Worm (Caenorhabditis elegans): ENCODE data around the gene miro-1.
A peak's percentile ranks its signal among the peaks of the same experiment; 100 is the strongest.

Gene miro-1

ce11 chrIV:4755929-4756655 lies 40.5 kb upstream of the miro-1 start, which contains the start of the genes fbxb-77 and Y17G9B.11:
TSS of gene fbxb-77 (minus strand) at chrIV:4756157.
TSS of gene Y17G9B.11 (plus strand) at chrIV:4756605.
- no peak for TF ChIP-seq athp-1 (tag; optimal IDR thresholded peaks at IDR 0.05)
- TF ChIP-seq F52B5.7 (tag; optimal IDR thresholded peaks at IDR 0.05) = no peak
- TF ChIP-seq die-1 (tag; optimal IDR thresholded peaks at IDR 0.05) = no peak
- TF ChIP-seq F33H1.4 (GFP tag; IDR thresholded peaks at IDR 0.05) = no peak
- no peak for TF ChIP-seq madf-3 (GFP tag; IDR thresholded peaks at IDR 0.05)
- TF ChIP-seq cebp-2 (GFP tag; IDR thresholded peaks at IDR 0.05) = no peak
- no peak for TF ChIP-seq lin-40 (tag; optimal IDR thresholded peaks at IDR 0.05)

DNA sequence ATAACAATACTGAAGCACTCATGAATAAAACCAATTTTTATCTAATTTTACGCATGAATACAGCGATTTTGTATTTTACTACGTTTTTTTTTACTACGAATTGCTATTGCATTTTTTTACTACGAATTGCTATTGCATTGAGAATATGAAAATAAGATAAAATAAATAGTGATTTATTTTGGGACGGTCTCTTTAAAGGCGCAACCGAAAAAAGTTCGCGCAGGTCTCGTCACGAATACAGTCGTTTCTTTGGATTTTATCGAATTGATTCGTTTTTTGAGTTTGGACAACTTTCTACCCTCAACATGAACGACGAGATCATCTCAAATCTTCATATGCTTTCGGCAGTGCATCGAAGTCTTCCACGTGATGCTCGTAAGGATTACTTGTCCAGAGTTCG lies 36.2 kb upstream of the miro-1 start, which contains the start of gene Y17G9B.4:
Gene Y17G9B.4 (plus strand): TSS at position 306 of the 400 bp plus-strand sequence.
- TF ChIP-seq D2030.7 (GFP tag; IDR thresholded peaks at IDR 0.05) (peak; percentile 53), F49E8.2 (tag; optimal IDR thresholded peaks at IDR 0.05; ENCODE audit: insufficient read depth) (no peak), snpc-4 (GFP tag; optimal IDR thresholded peaks at IDR 0.05) (no peak), snpc-4 (tag; optimal IDR thresholded peaks at IDR 0.05) (peak in 2 of 4 experiments; percentile 25 to 52), lsl-1 (GFP tag; optimal IDR thresholded peaks at IDR 0.05) (peak; percentile 91), lin-35 (GFP tag; optimal IDR thresholded peaks at IDR 0.05) (no peak), F33H1.4 (GFP tag; IDR thresholded peaks at IDR 0.05) (peak; percentile 90), nhr-179 (tag; optimal IDR thresholded peaks at IDR 0.05) (no peak), madf-6 (GFP tag; IDR thresholded peaks at IDR 0.05) (peak; percentile 83), tbp1 (GFP tag; optimal IDR thresholded peaks at IDR 0.05) (peak; percentile 17), xnd-1 (tag; optimal IDR thresholded peaks at IDR 0.05) (peak; percentile 86), madf-8 (GFP tag; conservative IDR thresholded peaks at IDR 0.05) (peak; percentile 42)

DNA sequence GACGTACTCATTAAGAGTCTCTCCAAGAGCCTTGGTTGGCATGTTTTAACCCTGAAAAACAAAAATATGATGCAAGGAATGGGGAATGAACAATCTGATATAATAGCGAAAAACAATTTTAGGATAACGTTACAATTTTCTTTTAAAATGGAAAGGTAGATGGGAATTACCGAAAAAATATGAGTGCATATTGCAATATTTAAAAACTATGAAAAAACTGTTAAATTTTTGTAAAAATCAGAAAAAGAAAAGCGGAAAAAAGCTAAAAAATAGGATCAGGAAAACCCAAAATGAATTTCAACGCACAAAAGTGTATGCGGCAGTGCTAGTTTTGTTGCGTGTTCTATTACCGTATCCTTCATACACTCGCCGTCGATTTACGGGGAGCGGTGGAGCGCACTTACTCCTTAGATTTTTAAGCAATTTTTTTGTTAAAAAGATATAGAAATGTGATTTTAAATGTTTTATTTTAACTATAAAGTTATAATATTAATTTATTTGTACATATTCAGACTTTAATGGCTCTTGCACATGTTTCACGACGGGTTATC lies 34.2 kb upstream of the miro-1 start, which contains the start of the genes rpl-20 and Y17G9B.5:
Gene rpl-20 (minus strand): TSS at position 51 of the 551 bp plus-strand sequence.
Gene Y17G9B.5 (plus strand): TSS at position 513 of the 551 bp plus-strand sequence.
- peak; percentile 94 for TF ChIP-seq F52B5.7 (tag; optimal IDR thresholded peaks at IDR 0.05)
- peak; percentile 99 for TF ChIP-seq nhr-80 (tag; optimal IDR thresholded peaks at IDR 0.05)
- TF ChIP-seq Y95B8A.8 (GFP tag; IDR thresholded peaks at IDR 0.05) = peak; percentile 100
- TF ChIP-seq hrde-1 (tag; optimal IDR thresholded peaks at IDR 0.05; ENCODE audit: borderline replicate concordance) = peak; percentile 97
- TF ChIP-seq sptf-2 (GFP tag; optimal IDR thresholded peaks at IDR 0.05) = peak; percentile 84
- TF ChIP-seq lin-54 (GFP tag; optimal IDR thresholded peaks at IDR 0.05) = peak; percentile 99
- TF ChIP-seq egrh-3 (GFP tag; IDR thresholded peaks at IDR 0.05) = peak; percentile 82
- TF ChIP-seq dox-1 (GFP tag; IDR thresholded peaks at IDR 0.05) = peak; percentile 100
- TF ChIP-seq nhr-27 (tag; optimal IDR thresholded peaks at IDR 0.05) = peak; percentile 96
- TF ChIP-seq hmg-20 (GFP tag; IDR thresholded peaks at IDR 0.05) = peak; percentile 98
- TF ChIP-seq dpl-1 (GFP tag; optimal IDR thresholded peaks at IDR 0.05) = peak; percentile 96
- TF ChIP-seq hlh-26 (GFP tag; conservative IDR thresholded peaks at IDR 0.05) = no peak
- no peak for TF ChIP-seq sdz-38 (tag; optimal IDR thresholded peaks at IDR 0.05)
- peak; percentile 98 for TF ChIP-seq egl-44 (GFP tag; IDR thresholded peaks at IDR 0.05)
- TF ChIP-seq nhr-90 (tag; optimal IDR thresholded peaks at IDR 0.05) = peak; percentile 93
- peak; percentile 94 for TF ChIP-seq bed-2 (GFP tag; IDR thresholded peaks at IDR 0.05)
- peak; percentile 42 for TF ChIP-seq tbx-9 (tag; optimal IDR thresholded peaks at IDR 0.05; ENCODE audit: borderline replicate concordance)
- peak; percentile 98 for TF ChIP-seq ztf-3 (GFP tag; optimal IDR thresholded peaks at IDR 0.05)
- peak; percentile 84 for TF ChIP-seq F57A8.1 (GFP tag; optimal IDR thresholded peaks at IDR 0.05)
- peak; percentile 49 to 100 (median 90) for TF ChIP-seq lin-35 (GFP tag; optimal IDR thresholded peaks at IDR 0.05)
- peak; percentile 100 for TF ChIP-seq tlf-1 (GFP tag; optimal IDR thresholded peaks at IDR 0.05)
- peak; percentile 95 for TF ChIP-seq ztf-28 (GFP tag; IDR thresholded peaks at IDR 0.05)
- TF ChIP-seq hmg-1.2 (GFP tag; IDR thresholded peaks at IDR 0.05) = peak; percentile 97
- peak; percentile 92 for TF ChIP-seq xnd-1 (tag; optimal IDR thresholded peaks at IDR 0.05)
- peak; percentile 50 for TF ChIP-seq ama-1 (optimal IDR thresholded peaks at IDR 0.05)
- peak; percentile 71 to 88 for TF ChIP-seq ama-1 (GFP tag; optimal IDR thresholded peaks at IDR 0.05)
- TF ChIP-seq F10E7.11 (tag; optimal IDR thresholded peaks at IDR 0.05) = peak; percentile 93
- TF ChIP-seq ztf-6 (GFP tag; IDR thresholded peaks at IDR 0.05) = peak; percentile 98
- peak; percentile 94 for TF ChIP-seq gei-17 (GFP tag; optimal IDR thresholded peaks at IDR 0.05)

Measured in whole organism, young adult.